Worm (Caenorhabditis elegans) whole organism, midembryonic: Measurements from ENCODE around the gene str-102.
"Not testable (repeated sequence)": the region's sequence is repeated elsewhere in the genome, so short reads cannot be mapped to it uniquely, and the experiment has no call there.

ENCODE experiments used
- T22C8.4 ChIP-seq: fragments of 200-800 bp; sonication (Bioruptor generic); IDR thresholded peaks from 2 replicates; pipeline ENCODE4 v1.3.6; 2022; ENCODE audit warnings: missing genetic modification characterization, missing compliant biosample characterization
- cog-1 ChIP-seq: sonication (generic microtip); optimal IDR thresholded peaks from 2 replicates; lab custom pipeline; 2016; ENCODE audit warnings: missing genetic modification characterization, missing compliant biosample characterization
- flt-1 ChIP-seq: fragments of 200-800 bp; sonication (Bioruptor generic); IDR thresholded peaks from 2 replicates; pipeline ENCODE4 v1.3.6; 2022; ENCODE audit warnings: missing genetic modification characterization, missing compliant biosample characterization
- klf-2 ChIP-seq: fragments of 200-800 bp; sonication (Bioruptor generic); conservative IDR thresholded peaks from 2 replicates; pipeline ENCODE4 v1.3.6; 2022; ENCODE audit warnings: missing genetic modification reagents, missing genetic modification characterization, missing compliant biosample characterization
- med-1 ChIP-seq: sonication (generic microtip); optimal IDR thresholded peaks from 2 replicates; lab custom pipeline; 2017; ENCODE audit warnings: missing genetic modification characterization, mild to moderate bottlenecking, missing compliant biosample characterization, antibody characterized with exemption, missing genetic modification reagents; ENCODE audit not compliant: insufficient read depth
- ref-1 ChIP-seq: fragments of 200-800 bp; sonication (Bioruptor generic); conservative IDR thresholded peaks from 2 replicates; pipeline ENCODE4 v1.3.6; 2022; ENCODE audit warnings: missing genetic modification reagents, missing genetic modification characterization, missing compliant biosample characterization
- tab-1 ChIP-seq: fragments of 200-800 bp; sonication (Bioruptor generic); IDR thresholded peaks from 2 replicates; pipeline ENCODE4 v1.3.6; 2022; ENCODE audit warnings: missing genetic modification characterization, missing compliant biosample characterization
- ztf-23 ChIP-seq: fragments of 200-800 bp; sonication (Bioruptor generic); IDR thresholded peaks from 2 replicates; pipeline ENCODE4 v1.3.6; 2022; ENCODE audit warnings: missing genetic modification reagents, missing genetic modification characterization, missing compliant biosample characterization
- ztf-29 ChIP-seq: fragments of 200-800 bp; sonication (Bioruptor generic); IDR thresholded peaks from 2 replicates; pipeline ENCODE4 v1.3.6; 2022; ENCODE audit warnings: missing genetic modification reagents, missing genetic modification characterization, missing compliant biosample characterization

The str-102 gene

ce11 chrV:15361412-15361811 lies 23.4 kb upstream of the str-102 start, which contains the start of gene ech-1.1:
Gene ech-1.1, minus strand, starts transcription at chrV:15361512.
- TF ChIP-seq T22C8.4 (GFP tag; lab: Robert Waterston, UW); klf-2 (GFP tag; lab: Robert Waterston, UW); ztf-23: not testable (repeated sequence)

DNA sequence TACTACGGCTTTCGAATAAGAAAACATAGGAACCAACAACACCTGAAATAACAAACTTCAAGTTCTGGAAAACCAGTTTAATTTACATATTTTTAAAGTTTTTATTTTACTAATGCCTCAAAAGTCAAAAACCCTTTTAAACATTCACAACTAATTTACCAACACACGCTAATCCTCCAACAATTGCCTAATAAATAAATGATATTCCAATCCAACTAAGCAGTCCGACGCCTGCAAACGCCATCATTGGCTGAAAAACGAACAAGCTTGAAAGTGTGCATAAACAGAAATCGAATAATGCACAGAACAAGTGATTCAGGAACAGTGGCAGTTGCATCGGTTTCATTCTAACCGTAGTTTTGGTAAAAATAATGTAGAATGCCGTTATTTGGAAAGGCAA lies 17.1 kb upstream of the str-102 start:
- TF ChIP-seq cog-1 (tag; lab: Kevin White, UChicago): no peak
- no peak for TF ChIP-seq ref-1 (GFP tag; lab: Robert Waterston, UW)
- TF ChIP-seq tab-1 (GFP tag; lab: Robert Waterston, UW): no peak
- no peak for TF ChIP-seq med-1 (GFP tag; lab: Kevin White, UChicago)
- no peak for TF ChIP-seq ztf-23
- no peak for TF ChIP-seq ztf-29 (GFP tag; lab: Robert Waterston, UW)
- TF ChIP-seq klf-2 (GFP tag; lab: Robert Waterston, UW): no peak
- no peak for TF ChIP-seq flt-1
- no peak for TF ChIP-seq T22C8.4 (GFP tag; lab: Robert Waterston, UW)

ce11 chrV:15369707-15370106 lies 15.1 kb upstream of the str-102 start, which contains the start of gene nhr-269:
Gene nhr-269, minus strand, starts transcription at chrV:15369807.
- TF ChIP-seq ref-1 (GFP tag; lab: Robert Waterston, UW) (no peak), med-1 (GFP tag; lab: Kevin White, UChicago) (no peak), T22C8.4 (GFP tag; lab: Robert Waterston, UW) (no peak), cog-1 (tag; lab: Kevin White, UChicago) (no peak), ztf-23 (no peak), flt-1 (no peak), klf-2 (GFP tag; lab: Robert Waterston, UW) (no peak), tab-1 (GFP tag; lab: Robert Waterston, UW) (no peak), ztf-29 (GFP tag; lab: Robert Waterston, UW) (no peak)

- no peak for TF ChIP-seq ref-1 (GFP tag; lab: Robert Waterston, UW)
- TF ChIP-seq med-1 (GFP tag; lab: Kevin White, UChicago): no peak
- no peak for TF ChIP-seq ztf-29 (GFP tag; lab: Robert Waterston, UW)
- no peak for TF ChIP-seq flt-1
- no peak for TF ChIP-seq tab-1 (GFP tag; lab: Robert Waterston, UW)
- TF ChIP-seq T22C8.4 (GFP tag; lab: Robert Waterston, UW): no peak
- no peak for TF ChIP-seq ztf-23
- TF ChIP-seq cog-1 (tag; lab: Kevin White, UChicago): no peak
These were observed 8.6 kb upstream of the str-102 start, which contains the start of gene srh-52 for ce11 chrV:15376223-15376622. Gene srh-52, minus strand, starts transcription at chrV:15376323.

ce11 chrV:15377903-15378302 lies 6.9 kb upstream of the str-102 start, which contains the start of gene srh-122:
Gene srh-122, minus strand, starts transcription at chrV:15378003.
- no peak for TF ChIP-seq flt-1
- no peak for TF ChIP-seq med-1 (GFP tag; lab: Kevin White, UChicago)
- TF ChIP-seq ref-1 (GFP tag; lab: Robert Waterston, UW): no peak
- no peak for TF ChIP-seq ztf-29 (GFP tag; lab: Robert Waterston, UW)
- no peak for TF ChIP-seq cog-1 (tag; lab: Kevin White, UChicago)
- no peak for TF ChIP-seq tab-1 (GFP tag; lab: Robert Waterston, UW)
- no peak for TF ChIP-seq ztf-23
- no peak for TF ChIP-seq T22C8.4 (GFP tag; lab: Robert Waterston, UW)
- no peak for TF ChIP-seq klf-2 (GFP tag; lab: Robert Waterston, UW)

DNA sequence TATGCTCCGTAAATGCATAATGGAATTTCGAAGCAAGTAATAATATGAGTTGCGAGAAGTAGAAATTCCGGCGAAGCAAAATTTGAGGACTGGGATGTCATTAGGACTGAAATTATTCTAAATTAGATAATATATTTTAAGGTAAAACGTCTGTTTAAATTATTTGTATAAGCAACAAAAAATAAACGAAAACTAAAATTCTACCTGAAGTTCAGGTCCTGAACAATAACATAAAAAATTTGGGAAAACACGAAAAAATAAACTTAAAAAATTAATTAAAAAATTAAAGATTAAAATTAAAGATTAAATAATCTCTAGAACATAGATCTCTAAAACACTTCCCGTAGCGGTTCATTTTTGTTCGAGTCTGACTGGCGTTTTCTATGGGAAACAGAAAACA lies 5.0 kb upstream of the str-102 start, which contains the start of gene srh-251:
Gene srh-251 (minus strand): TSS at position 101 of the 400 bp plus-strand sequence.
- TF ChIP-seq cog-1 (tag; lab: Kevin White, UChicago): no peak
- TF ChIP-seq flt-1: no peak
- no peak for TF ChIP-seq tab-1 (GFP tag; lab: Robert Waterston, UW)
- no peak for TF ChIP-seq klf-2 (GFP tag; lab: Robert Waterston, UW)

- TF ChIP-seq ref-1 (GFP tag; lab: Robert Waterston, UW): no peak
These were observed 4.0 kb upstream of the str-102 start, which contains the start of gene dhs-23 for ce11 chrV:15380857-15381256. Gene dhs-23, plus strand, starts transcription at chrV:15381219.

- no peak for TF ChIP-seq med-1 (GFP tag; lab: Kevin White, UChicago)
- no peak for TF ChIP-seq ref-1 (GFP tag; lab: Robert Waterston, UW)
- TF ChIP-seq tab-1 (GFP tag; lab: Robert Waterston, UW): no peak
- no peak for TF ChIP-seq ztf-23
- TF ChIP-seq cog-1 (tag; lab: Kevin White, UChicago): no peak
- no peak for TF ChIP-seq klf-2 (GFP tag; lab: Robert Waterston, UW)
- TF ChIP-seq T22C8.4 (GFP tag; lab: Robert Waterston, UW): no peak
- no peak for TF ChIP-seq flt-1
- no peak for TF ChIP-seq ztf-29 (GFP tag; lab: Robert Waterston, UW)
These were observed 1.1 kb upstream of the str-102 start, which contains the start of gene str-88 for ce11 chrV:15383739-15384138. Gene str-88, minus strand, starts transcription at chrV:15383839.

- TF ChIP-seq ztf-29 (GFP tag; lab: Robert Waterston, UW) (no peak), T22C8.4 (GFP tag; lab: Robert Waterston, UW) (no peak), klf-2 (GFP tag; lab: Robert Waterston, UW) (no peak), flt-1 (no peak), ref-1 (GFP tag; lab: Robert Waterston, UW) (no peak), cog-1 (tag; lab: Kevin White, UChicago) (no peak), ztf-23 (no peak), med-1 (GFP tag; lab: Kevin White, UChicago) (no peak), tab-1 (GFP tag; lab: Robert Waterston, UW) (no peak)
These were observed 4.1 kb downstream of the str-102 start, which contains the start of gene srh-170 for ce11 chrV:15388820-15389384. Gene srh-170, minus strand, starts transcription at chrV:15388870.
